Worm (Caenorhabditis elegans) whole organism, early embryonic: ENCODE measurements around the gene F47C12.6.

ENCODE experiments used
- B0310.2 ChIP-seq: sonication (generic microtip); optimal IDR thresholded peaks from 2 replicates; lab custom pipeline; 2016; ENCODE audit warnings: mild to moderate bottlenecking, missing genetic modification characterization, missing compliant biosample characterization
- F13C5.2 ChIP-seq: sonication (generic microtip); optimal IDR thresholded peaks from 2 replicates; lab custom pipeline; 2017; ENCODE audit warnings: mild to moderate bottlenecking, missing genetic modification characterization, inconsistent platforms, missing compliant biosample characterization
- aly-1 ChIP-seq: sonication (generic microtip); optimal IDR thresholded peaks from 2 replicates; lab custom pipeline; 2016; ENCODE audit warnings: missing genetic modification characterization, missing compliant biosample characterization
- ama-1 ChIP-seq: fragments of 150-350 bp; optimal IDR thresholded peaks from 2 replicates; lab custom pipeline; 2014
- ceh-13 ChIP-seq: fragments of 200-800 bp; sonication (Bioruptor generic); optimal IDR thresholded peaks from 2 replicates; lab custom pipeline; 2018; ENCODE audit warnings: mild to moderate bottlenecking, missing genetic modification characterization, missing compliant biosample characterization
- ceh-36 ChIP-seq: sonication (generic microtip); optimal IDR thresholded peaks from 2 replicates; lab custom pipeline; 2016; ENCODE audit warnings: missing genetic modification characterization, inconsistent platforms, missing compliant biosample characterization
- ets-7 ChIP-seq: sonication (generic microtip); optimal IDR thresholded peaks from 2 replicates; lab custom pipeline; 2016; ENCODE audit warnings: missing genotype, missing genetic modification characterization, missing compliant biosample characterization
- flt-1 ChIP-seq: fragments of 200-800 bp; sonication (Bioruptor generic); IDR thresholded peaks from 2 replicates; pipeline ENCODE4 v1.3.6; 2022; ENCODE audit warnings: missing genetic modification characterization, missing compliant biosample characterization
- hmbx-1 ChIP-seq: sonication (generic microtip); optimal IDR thresholded peaks from 2 replicates; lab custom pipeline; 2016; ENCODE audit warnings: mild to moderate bottlenecking, missing genetic modification characterization, missing compliant biosample characterization
- pes-1 ChIP-seq: fragments of 200-800 bp; sonication (Bioruptor generic); IDR thresholded peaks from 2 replicates; pipeline ENCODE4 v1.3.6; 2022; ENCODE audit warnings: missing genetic modification reagents, missing genetic modification characterization, missing compliant biosample characterization
- sea-1 ChIP-seq: fragments of 200-800 bp; sonication (Bioruptor generic); conservative IDR thresholded peaks from 2 replicates; pipeline ENCODE4 v1.3.6; 2022; ENCODE audit warnings: missing genetic modification characterization, missing compliant biosample characterization
- tbx-11 ChIP-seq: fragments of 200-800 bp; sonication (Bioruptor generic); IDR thresholded peaks from 2 replicates; pipeline ENCODE4 v1.3.6; 2022; ENCODE audit warnings: missing genetic modification characterization, missing compliant biosample characterization
- tra-4 ChIP-seq: sonication (generic microtip); optimal IDR thresholded peaks from 2 replicates; lab custom pipeline; 2017; ENCODE audit warnings: missing genetic modification characterization, missing compliant biosample characterization

ce11 chrIV:3994318-3994717, 1.1 kb upstream of the F47C12.6 start, which contains the start of gene F47C12.13:
- TF ChIP-seq hmbx-1 = no peak
- TF ChIP-seq ceh-13 (GFP tag; lab: Kevin White, UChicago) = no peak
- no peak for TF ChIP-seq aly-1 (tag; lab: Kevin White, UChicago)
- TF ChIP-seq ama-1 (lab: Kevin White, UChicago) = no peak
- TF ChIP-seq ets-7 (tag; lab: Kevin White, UChicago) = no peak
- TF ChIP-seq tra-4 (tag; lab: Kevin White, UChicago) = no peak
- no peak for TF ChIP-seq sea-1 (GFP tag; lab: Robert Waterston, UW)
- TF ChIP-seq flt-1 (GFP tag; lab: Robert Waterston, UW) = no peak
- TF ChIP-seq B0310.2 (tag; lab: Kevin White, UChicago) = no peak
- TF ChIP-seq ceh-36 (tag; lab: Kevin White, UChicago) = no peak
- no peak for TF ChIP-seq pes-1 (GFP tag; lab: Robert Waterston, UW)
- no peak for TF ChIP-seq F13C5.2
- TF ChIP-seq tbx-11 = no peak
